Worm (Caenorhabditis elegans): ENCODE data around the gene K08D8.4.
"Not testable (repeated sequence)": the region's sequence is repeated elsewhere in the genome, so short reads cannot be mapped to it uniquely, and the experiment has no call there.

Gene K08D8.4

ce11 chrIV:12879557-12879956 lies 30.2 kb downstream of the K08D8.4 start, which contains the start of gene ZK896.5:
ZK896.5 (minus strand) TSS chrIV:12879645.
- TF ChIP-seq rnt-1 (tag; optimal IDR thresholded peaks at IDR 0.05) (no peak), npax-4 (tag; optimal IDR thresholded peaks at IDR 0.05) (no peak), unc-86 (tag; optimal IDR thresholded peaks at IDR 0.05) (no peak), nhr-11 (tag; optimal IDR thresholded peaks at IDR 0.05) (no peak), fkh-10 (GFP tag; optimal IDR thresholded peaks at IDR 0.05) (no peak), nfya-1 (tag; optimal IDR thresholded peaks at IDR 0.05) (no peak), elt-2 (tag; optimal IDR thresholded peaks at IDR 0.05) (peak; percentile 3)

- TF ChIP-seq elt-2 (tag; optimal IDR thresholded peaks at IDR 0.05) (no peak), ceh-30 (tag; optimal IDR thresholded peaks at IDR 0.05) (no peak), unc-42 (tag; optimal IDR thresholded peaks at IDR 0.05) (no peak), eyg-1 (tag; optimal IDR thresholded peaks at IDR 0.05) (no peak), hlh-6 (tag; optimal IDR thresholded peaks at IDR 0.05) (no peak), ceh-2 (tag; optimal IDR thresholded peaks at IDR 0.05) (no peak), pha-2 (tag; optimal IDR thresholded peaks at IDR 0.05) (no peak), ceh-24 (tag; optimal IDR thresholded peaks at IDR 0.05) (no peak), dmd-4 (tag; optimal IDR thresholded peaks at IDR 0.05; ENCODE audit: borderline replicate concordance) (no peak)
Observed at ce11 chrIV:12876558-12876957, 33.2 kb downstream of the K08D8.4 start.

- TF ChIP-seq odd-2 (tag; optimal IDR thresholded peaks at IDR 0.05); ama-1 (optimal IDR thresholded peaks at IDR 0.05); ceh-6 (GFP tag; optimal IDR thresholded peaks at IDR 0.05): not testable (repeated sequence)
Observed at ce11 chrIV:12875260-12875659, 34.5 kb downstream of the K08D8.4 start, which contains the start of gene ZK896.1. ZK896.1 (minus strand) TSS chrIV:12875360.

- no peak for TF ChIP-seq ceh-24 (tag; optimal IDR thresholded peaks at IDR 0.05)
- no peak for TF ChIP-seq K09A11.1 (tag; optimal IDR thresholded peaks at IDR 0.05; ENCODE audit: insufficient read depth)
- no peak for TF ChIP-seq ama-1 (optimal IDR thresholded peaks at IDR 0.05)
- TF ChIP-seq tbx-7 (tag; optimal IDR thresholded peaks at IDR 0.05): no peak
- TF ChIP-seq hlh-6 (tag; optimal IDR thresholded peaks at IDR 0.05): no peak
- no peak for TF ChIP-seq sdc-2 (tag; optimal IDR thresholded peaks at IDR 0.05)
- TF ChIP-seq dve-1 (tag; optimal IDR thresholded peaks at IDR 0.05): no peak
- TF ChIP-seq F13H6.1 (tag; optimal IDR thresholded peaks at IDR 0.05): no peak
- no peak for TF ChIP-seq syd-9 (tag; optimal IDR thresholded peaks at IDR 0.05)
- no peak for TF ChIP-seq nhr-232 (tag; optimal IDR thresholded peaks at IDR 0.05)
- no peak for TF ChIP-seq hlh-30 (tag; optimal IDR thresholded peaks at IDR 0.05; ENCODE audit: insufficient read depth)
- TF ChIP-seq ceh-34 (tag; optimal IDR thresholded peaks at IDR 0.05): no peak
- no peak for TF ChIP-seq fax-1 (tag; optimal IDR thresholded peaks at IDR 0.05)
- TF ChIP-seq pag-3 (tag; optimal IDR thresholded peaks at IDR 0.05; ENCODE audit: borderline replicate concordance): no peak
- TF ChIP-seq T23F11.4 (GFP tag; optimal IDR thresholded peaks at IDR 0.05): no peak
- TF ChIP-seq pqm-1 (tag; optimal IDR thresholded peaks at IDR 0.05): no peak
- no peak for TF ChIP-seq pat-9 (tag; optimal IDR thresholded peaks at IDR 0.05)
- no peak for TF ChIP-seq eyg-1 (tag; optimal IDR thresholded peaks at IDR 0.05)
Observed at ce11 chrIV:12871445-12871947, 38.3 kb downstream of the K08D8.4 start, which contains the start of gene clec-187. clec-187 (minus strand) TSS chrIV:12871495.

ce11 chrIV:12870315-12870714 lies 39.5 kb downstream of the K08D8.4 start:
- TF ChIP-seq pha-4 (tag; optimal IDR thresholded peaks at IDR 0.05) (no peak), hlh-6 (tag; optimal IDR thresholded peaks at IDR 0.05) (no peak), sox-2 (GFP tag; IDR thresholded peaks at IDR 0.05) (no peak), elt-4 (tag; optimal IDR thresholded peaks at IDR 0.05) (no peak), che-1 (tag; optimal IDR thresholded peaks at IDR 0.05) (no peak), odd-2 (tag; optimal IDR thresholded peaks at IDR 0.05) (no peak)

Measured in whole organism, late embryonic.